Fruit fly (Drosophila melanogaster): ENCODE results near the gene CG14313.

CG14313 gene

dm6 chr3R:18167416-18168237 is 24.1 kb downstream of the CG14313 start, which contains the start of gene wrd (continued):
- no peak for TF ChIP-seq Hr78 (GFP tag; optimal IDR thresholded peaks at IDR 0.05)
- TF ChIP-seq CG15269 (tag; optimal IDR thresholded peaks at IDR 0.05) = no peak
- TF ChIP-seq CG12942 (GFP tag; optimal IDR thresholded peaks at IDR 0.05) = no peak
- TF ChIP-seq CG14014 (GFP tag; IDR thresholded peaks at IDR 0.05) = 0 out of 2 replicates have a peak, but pooled peaks have one; percentile 11
- no peak for TF ChIP-seq pnt (GFP tag; optimal IDR thresholded peaks at IDR 0.05)
- no peak for TF ChIP-seq bigmax (GFP tag; optimal IDR thresholded peaks at IDR 0.05)
- no peak for TF ChIP-seq HHEX (GFP tag; optimal IDR thresholded peaks at IDR 0.05)
- TF ChIP-seq CG9437 (GFP tag; optimal IDR thresholded peaks at IDR 0.05) = no peak
- no peak for TF ChIP-seq Nf-YB (GFP tag; optimal IDR thresholded peaks at IDR 0.05)
- TF ChIP-seq Med (GFP tag) = peak; percentile 82
- TF ChIP-seq CrebB (tag; optimal IDR thresholded peaks at IDR 0.05) = no peak
- TF ChIP-seq CG8359 (GFP tag; optimal IDR thresholded peaks at IDR 0.05; ENCODE audit: borderline replicate concordance) = no peak
- TF ChIP-seq Elba2 (GFP tag; optimal IDR thresholded peaks at IDR 0.05) = no peak
- no peak for TF ChIP-seq CG6254 (GFP tag; optimal IDR thresholded peaks at IDR 0.05)
- TF ChIP-seq seq (GFP tag; IDR thresholded peaks at IDR 0.05) = no peak
- TF ChIP-seq ken (GFP tag; IDR thresholded peaks at IDR 0.05) = no peak
- TF ChIP-seq fd102C (GFP tag; optimal IDR thresholded peaks at IDR 0.05) = no peak
- TF ChIP-seq slp2 (GFP tag; optimal IDR thresholded peaks at IDR 0.05) = no peak
- no peak for TF ChIP-seq shn (GFP tag; optimal IDR thresholded peaks at IDR 0.05)
- TF ChIP-seq stc (GFP tag; IDR thresholded peaks at IDR 0.05) = no peak
- TF ChIP-seq CG15601 (tag; optimal IDR thresholded peaks at IDR 0.05) = no peak
- TF ChIP-seq Xbp1 (GFP tag; optimal IDR thresholded peaks at IDR 0.05) = peak; percentile 38
- no peak for TF ChIP-seq CG3995 (GFP tag; optimal IDR thresholded peaks at IDR 0.05)
- TF ChIP-seq Atf6 (GFP tag; IDR thresholded peaks at IDR 0.05) = no peak
- TF ChIP-seq z (GFP tag; IDR thresholded peaks at IDR 0.05) = no peak
- TF ChIP-seq Camta (GFP tag; optimal IDR thresholded peaks at IDR 0.05) = no peak
- TF ChIP-seq Optix (GFP tag; IDR thresholded peaks at IDR 0.05) = no peak
- no peak for TF ChIP-seq CG1792 (GFP tag; optimal IDR thresholded peaks at IDR 0.05)
- TF ChIP-seq cg (GFP tag; optimal IDR thresholded peaks at IDR 0.05) = peak; percentile 75
- TF ChIP-seq Kr (GFP tag; optimal IDR thresholded peaks at IDR 0.05) = no peak
- TF ChIP-seq CG3281 (GFP tag; optimal IDR thresholded peaks at IDR 0.05) = peak; percentile 4
- peak; percentile 38 for TF ChIP-seq nmo (GFP tag; optimal IDR thresholded peaks at IDR 0.05)
- TF ChIP-seq caup (GFP tag; optimal IDR thresholded peaks at IDR 0.05; ENCODE audit: severe bottlenecking) = no peak
- TF ChIP-seq tio (GFP tag; optimal IDR thresholded peaks at IDR 0.05) = peak; percentile 22
- peak; percentile 15 for TF ChIP-seq Fer3 (tag; optimal IDR thresholded peaks at IDR 0.05)
- peak; percentile 4 for TF ChIP-seq HmgZ (tag; optimal IDR thresholded peaks at IDR 0.05)
- TF ChIP-seq CG11398 (GFP tag; optimal IDR thresholded peaks at IDR 0.05) = no peak
- no peak for TF ChIP-seq dan (GFP tag; IDR thresholded peaks at IDR 0.05)
- peak; percentile 5 for TF ChIP-seq CG30020 (tag; optimal IDR thresholded peaks at IDR 0.05)
- peak; percentile 19 for TF ChIP-seq CG13775 (GFP tag; optimal IDR thresholded peaks at IDR 0.05)
- TF ChIP-seq CG18764 (GFP tag; optimal IDR thresholded peaks at IDR 0.05) = no peak
- TF ChIP-seq CG8388 (GFP tag; optimal IDR thresholded peaks at IDR 0.05) = no peak
- TF ChIP-seq tx (GFP tag; optimal IDR thresholded peaks at IDR 0.05) = no peak
- peak; percentile 33 for TF ChIP-seq Oli (tag; optimal IDR thresholded peaks at IDR 0.05)
- TF ChIP-seq disco-r (GFP tag; optimal IDR thresholded peaks at IDR 0.05) = no peak
- TF ChIP-seq eve (GFP tag; optimal IDR thresholded peaks at IDR 0.05) = no peak
- no peak for TF ChIP-seq HLH4C (GFP tag; IDR thresholded peaks at IDR 0.05; ENCODE audit: partially characterized antibody)
- TF ChIP-seq CG12155 (GFP tag; optimal IDR thresholded peaks at IDR 0.05) = peak; percentile 24
- no peak for TF ChIP-seq pfk (GFP tag; optimal IDR thresholded peaks at IDR 0.05)
